Fruit fly (Drosophila melanogaster) whole organism, embryonic: ENCODE data around the gene CG14853.
A peak's percentile ranks its signal among the peaks of the same experiment; 100 is the strongest.

Experiments
- B-H1 ChIP-seq: fragments of 200-800 bp; sonication (Bioruptor generic); IDR thresholded peaks from 3 replicates; pipeline ENCODE4 v1.3.6; 2022; ENCODE audit warnings: missing biosample characterization, missing genetic modification characterization
- CG10267 ChIP-seq: fragments of 200-800 bp; sonication (Bioruptor generic); optimal IDR thresholded peaks from 2 replicates; lab custom pipeline; 2018; ENCODE audit warnings: missing biosample characterization, mild to moderate bottlenecking, missing genetic modification characterization, moderate library complexity
- CG12659 ChIP-seq: fragments of 200-800 bp; sonication (Bioruptor generic); optimal IDR thresholded peaks from 3 replicates; lab custom pipeline; 2017; ENCODE audit warnings: mild to moderate bottlenecking, missing biosample characterization, missing genetic modification reagents, missing genetic modification characterization
- CG13287 ChIP-seq: fragments of 200-800 bp; sonication (Bioruptor generic); IDR thresholded peaks from 2 replicates; pipeline ENCODE4 v1.3.6; 2022; ENCODE audit warnings: missing biosample characterization, missing genetic modification characterization; ENCODE audit not compliant: partially characterized antibody
- CG14667 ChIP-seq: fragments of 200-800 bp; sonication (Bioruptor generic); IDR thresholded peaks from 2 replicates; pipeline ENCODE4 v1.3.6; 2022; ENCODE audit warnings: missing biosample characterization, missing genetic modification characterization
- CG15479 ChIP-seq: fragments of 200-800 bp; sonication (Bioruptor generic); optimal IDR thresholded peaks from 3 replicates; lab custom pipeline; 2019; ENCODE audit warnings: missing biosample characterization, mild to moderate bottlenecking, missing genetic modification characterization, moderate library complexity
- CG15696 ChIP-seq: fragments of 200-800 bp; sonication (Bioruptor generic); optimal IDR thresholded peaks from 2 replicates; lab custom pipeline; 2019; ENCODE audit warnings: missing biosample characterization, mild to moderate bottlenecking, missing genetic modification characterization, moderate library complexity
- CG17328 ChIP-seq: fragments of 200-800 bp; sonication (Bioruptor generic); IDR thresholded peaks from 2 replicates; pipeline ENCODE4 v1.3.6; 2022; ENCODE audit warnings: missing biosample characterization, missing genetic modification characterization
- CG17361 ChIP-seq: fragments of 200-800 bp; sonication (Bioruptor generic); IDR thresholded peaks from 3 replicates; pipeline ENCODE4 v1.3.6; 2022; ENCODE audit warnings: missing biosample characterization, missing genetic modification characterization
- CG18476 ChIP-seq: fragments of 200-800 bp; sonication (Bioruptor generic); optimal IDR thresholded peaks from 2 replicates; lab custom pipeline; 2016; ENCODE audit warnings: missing biosample characterization, mild to moderate bottlenecking, missing genetic modification characterization
- CG18599 ChIP-seq: fragments of 200-800 bp; sonication (Bioruptor generic); optimal IDR thresholded peaks from 3 replicates; lab custom pipeline; 2017; ENCODE audit warnings: missing biosample characterization, missing genetic modification characterization, mild to moderate bottlenecking, moderate library complexity, missing genetic modification reagents
- CG30403 ChIP-seq: fragments of 200-800 bp; sonication (Bioruptor generic); optimal IDR thresholded peaks from 3 replicates; lab custom pipeline; 2016; ENCODE audit warnings: missing biosample characterization, missing genetic modification characterization
- CG34422 ChIP-seq: fragments of 200-800 bp; sonication (Bioruptor generic); IDR thresholded peaks from 3 replicates; pipeline ENCODE4 v1.3.6; 2022; ENCODE audit warnings: missing biosample characterization, missing genetic modification characterization
- CG3847 ChIP-seq: fragments of 200-800 bp; sonication (Bioruptor generic); IDR thresholded peaks from 2 replicates; pipeline ENCODE4 v1.3.6; 2022; ENCODE audit warnings: missing biosample characterization, missing genetic modification characterization
- CG4360 ChIP-seq: fragments of 200-800 bp; sonication (Bioruptor generic); IDR thresholded peaks from 2 replicates; pipeline ENCODE4 v1.3.6; 2022; ENCODE audit warnings: missing biosample characterization, missing genetic modification characterization
- CG4424 ChIP-seq: fragments of 200-800 bp; sonication (Bioruptor generic); optimal IDR thresholded peaks from 3 replicates; lab custom pipeline; 2016; ENCODE audit warnings: missing biosample characterization, missing genetic modification characterization
- CG4730 ChIP-seq: fragments of 200-800 bp; sonication (Bioruptor generic); IDR thresholded peaks from 2 replicates; pipeline ENCODE4 v1.3.6; 2022; ENCODE audit warnings: missing biosample characterization, missing genetic modification characterization
- CG6254 ChIP-seq: fragments of 200-800 bp; sonication (Bioruptor generic); optimal IDR thresholded peaks from 3 replicates; lab custom pipeline; 2017; ENCODE audit warnings: mild to moderate bottlenecking, missing biosample characterization, missing genetic modification reagents, missing genetic modification characterization
- CG6765 ChIP-seq: fragments of 200-800 bp; sonication (Bioruptor generic); optimal IDR thresholded peaks from 3 replicates; lab custom pipeline; 2017; ENCODE audit warnings: missing biosample characterization, mild to moderate bottlenecking, missing genetic modification characterization
- CG7928 ChIP-seq: fragments of 200-800 bp; sonication (Bioruptor generic); optimal IDR thresholded peaks from 2 replicates; lab custom pipeline; 2017; ENCODE audit warnings: missing biosample characterization, mild to moderate bottlenecking, missing genetic modification characterization
- CG8281 ChIP-seq: fragments of 200-800 bp; sonication (Bioruptor generic); optimal IDR thresholded peaks from 2 replicates; lab custom pipeline; 2018; ENCODE audit warnings: missing biosample characterization, mild to moderate bottlenecking, missing genetic modification characterization, moderate library complexity
- CG9215 ChIP-seq: fragments of 200-800 bp; sonication (Bioruptor generic); IDR thresholded peaks from 2 replicates; pipeline ENCODE4 v1.3.6; 2022; ENCODE audit warnings: missing biosample characterization, missing genetic modification characterization
- CG9727 ChIP-seq: fragments of 200-800 bp; sonication (Bioruptor generic); optimal IDR thresholded peaks from 3 replicates; lab custom pipeline; 2017; ENCODE audit warnings: missing biosample characterization, mild to moderate bottlenecking, missing genetic modification characterization
- Dad ChIP-seq: fragments of 200-800 bp; sonication (Bioruptor generic); optimal IDR thresholded peaks from 3 replicates; lab custom pipeline; 2016; ENCODE audit warnings: missing biosample characterization, missing genetic modification characterization
- Dek ChIP-seq: fragments of 200-800 bp; sonication (Bioruptor generic); optimal IDR thresholded peaks from 3 replicates; lab custom pipeline; 2019; ENCODE audit warnings: missing biosample characterization, mild to moderate bottlenecking, missing genetic modification characterization, moderate library complexity
- GATAe ChIP-seq: fragments of 200-800 bp; sonication (Bioruptor generic); conservative IDR thresholded peaks from 2 replicates; pipeline ENCODE4 v1.3.6; 2022; ENCODE audit warnings: missing biosample characterization, missing genetic modification characterization
- Gug ChIP-seq: fragments of 200-800 bp; sonication (Bioruptor generic); IDR thresholded peaks from 4 replicates; pipeline ENCODE4 v1.3.6; 2022; ENCODE audit warnings: missing biosample characterization, missing genetic modification characterization
- HLH4C ChIP-seq: fragments of 200-800 bp; sonication (Bioruptor generic); IDR thresholded peaks from 3 replicates; pipeline ENCODE4 v1.3.6; 2022; ENCODE audit warnings: missing biosample characterization, missing genetic modification characterization; ENCODE audit not compliant: partially characterized antibody
- Hmr ChIP-seq: fragments of 200-800 bp; sonication (Bioruptor generic); optimal IDR thresholded peaks from 3 replicates; lab custom pipeline; 2017; ENCODE audit warnings: mild to moderate bottlenecking, missing biosample characterization, missing genetic modification reagents, missing genetic modification characterization
- Med ChIP-seq: fragments of 200-800 bp; sonication (Bioruptor generic); peaks from one replicate; lab custom pipeline; 2016; ENCODE audit warnings: missing biosample characterization, missing genetic modification characterization, mild to moderate bottlenecking, inconsistent platforms, moderate library complexity
- Rfx ChIP-seq: fragments of 200-800 bp; sonication (Bioruptor generic); IDR thresholded peaks from 2 replicates; pipeline ENCODE4 v1.3.6; 2022; ENCODE audit warnings: missing biosample characterization, missing genetic modification characterization
- Scr ChIP-seq: fragments of 200-800 bp; sonication (Bioruptor generic); IDR thresholded peaks from 2 replicates; pipeline ENCODE4 v1.3.6; 2022; ENCODE audit warnings: missing biosample characterization, missing genetic modification characterization; ENCODE audit not compliant: partially characterized antibody
- bigmax ChIP-seq: fragments of 200-800 bp; sonication (Bioruptor generic); optimal IDR thresholded peaks from 2 replicates; lab custom pipeline; 2018; ENCODE audit warnings: missing biosample characterization, mild to moderate bottlenecking, missing genetic modification characterization
- chinmo ChIP-seq: fragments of 200-800 bp; sonication (Bioruptor generic); IDR thresholded peaks from 4 replicates; pipeline ENCODE4 v1.3.6; 2022; ENCODE audit warnings: missing biosample characterization, missing genetic modification characterization; ENCODE audit not compliant: partially characterized antibody
- dysf ChIP-seq: fragments of 200-800 bp; sonication (Bioruptor generic); IDR thresholded peaks from 3 replicates; pipeline ENCODE4 v1.3.6; 2022; ENCODE audit warnings: missing biosample characterization, missing genetic modification characterization
- gsb ChIP-seq: fragments of 200-800 bp; sonication (Bioruptor generic); IDR thresholded peaks from 2 replicates; pipeline ENCODE4 v1.3.6; 2022; ENCODE audit warnings: missing biosample characterization, missing genetic modification characterization
- jing ChIP-seq: fragments of 200-800 bp; sonication (Bioruptor generic); optimal IDR thresholded peaks from 2 replicates; lab custom pipeline; 2018; ENCODE audit warnings: missing biosample characterization, mild to moderate bottlenecking, missing genetic modification characterization
- lbe ChIP-seq: fragments of 200-800 bp; sonication (Bioruptor generic); optimal IDR thresholded peaks from 2 replicates; lab custom pipeline; 2016; ENCODE audit warnings: missing biosample characterization, mild to moderate bottlenecking, missing genetic modification characterization
- luna ChIP-seq: fragments of 200-800 bp; sonication (Bioruptor generic); optimal IDR thresholded peaks from 2 replicates; lab custom pipeline; 2016; ENCODE audit warnings: missing biosample characterization, missing genetic modification characterization
- nom ChIP-seq: fragments of 200-800 bp; sonication (Bioruptor generic); optimal IDR thresholded peaks from 2 replicates; lab custom pipeline; 2017; ENCODE audit warnings: missing biosample characterization, missing genetic modification characterization, mild to moderate bottlenecking, moderate library complexity, missing genetic modification reagents
- sd ChIP-seq: fragments of 200-800 bp; sonication (Bioruptor generic); optimal IDR thresholded peaks from 3 replicates; lab custom pipeline; 2018; ENCODE audit warnings: missing biosample characterization, mild to moderate bottlenecking, missing genetic modification characterization, moderate library complexity
- so ChIP-seq: fragments of 200-800 bp; sonication (Bioruptor generic); IDR thresholded peaks from 3 replicates; pipeline ENCODE4 v1.3.6; 2022; ENCODE audit warnings: missing biosample characterization, missing genetic modification characterization
- tup ChIP-seq: fragments of 200-800 bp; sonication (Bioruptor generic); optimal IDR thresholded peaks from 2 replicates; lab custom pipeline; 2016; ENCODE audit warnings: missing biosample characterization, mild to moderate bottlenecking, missing genetic modification characterization, moderate library complexity
- wek ChIP-seq: fragments of 200-800 bp; sonication (Bioruptor generic); optimal IDR thresholded peaks from 3 replicates; lab custom pipeline; 2018; ENCODE audit warnings: missing biosample characterization, mild to moderate bottlenecking, missing genetic modification characterization, moderate library complexity
- z ChIP-seq: fragments of 200-800 bp; sonication (Bioruptor generic); IDR thresholded peaks from 3 replicates; pipeline ENCODE4 v1.3.6; 2022; ENCODE audit warnings: missing biosample characterization, missing genetic modification characterization

CG14853 gene

dm6 chr3R:14625215-14626156, 16.0 kb downstream of the CG14853 start, which contains the start of the genes put and His4r (continued):
- TF ChIP-seq CG4424 (GFP tag; lab: Kevin White, UChicago) (peak; percentile 11), CG12659 (GFP tag; lab: Kevin White, UChicago) (peak; percentile 81), nom (GFP tag; lab: Kevin White, UChicago) (peak; percentile 47), CG18476 (GFP tag; lab: Kevin White, UChicago) (no peak), luna (GFP tag; lab: Kevin White, UChicago) (no peak), CG7928 (peak; percentile 87), CG15479 (peak; percentile 46), CG14667 (GFP tag; lab: Robert Waterston, UW) (no peak), CG6765 (GFP tag; lab: Kevin White, UChicago) (peak; percentile 10), so (GFP tag; lab: Robert Waterston, UW) (0 out of 3 replicates have a peak, but pooled peaks have one; percentile 45), Dek (tag; lab: Kevin White, UChicago) (peak; percentile 31), CG10267 (tag; lab: Kevin White, UChicago) (peak; percentile 58), Hmr (GFP tag; lab: Kevin White, UChicago) (peak; percentile 61), CG3847 (peak; percentile 52; the same call in 1 of the 2 replicates), CG30403 (GFP tag; lab: Kevin White, UChicago) (no peak), Dad (GFP tag; lab: Kevin White, UChicago) (no peak), wek (GFP tag; lab: Kevin White, UChicago) (no peak), GATAe (GFP tag; lab: Robert Waterston, UW) (no peak), B-H1 (GFP tag; lab: Robert Waterston, UW) (no peak), CG15696 (no peak), lbe (GFP tag; lab: Kevin White, UChicago) (peak; percentile 28), Scr (GFP tag; lab: Robert Waterston, UW) (peak; percentile 59), gsb (no peak), CG8281 (tag; lab: Kevin White, UChicago) (no peak), CG18599 (GFP tag; lab: Kevin White, UChicago) (peak; percentile 28), HLH4C (GFP tag; lab: Robert Waterston, UW) (peak; percentile 61; the same call in 2 of the 3 replicates)

dm6 chr3R:14626781-14627180, 17.3 kb downstream of the CG14853 start:
- TF ChIP-seq z (GFP tag; lab: Robert Waterston, UW): 0 out of 3 replicates have a peak, but pooled peaks have one; percentile 21
- peak; percentile 49 for TF ChIP-seq CG4360 (GFP tag; lab: Robert Waterston, UW)
- no peak for TF ChIP-seq CG9215 (GFP tag; lab: Robert Waterston, UW)
- no peak for TF ChIP-seq tup

dm6 chr3R:14630119-14630623, 20.7 kb downstream of the CG14853 start, which contains the start of gene Cad88C:
Gene Cad88C, plus strand, starts transcription at chr3R:14630478.
- TF ChIP-seq CG9727 (GFP tag; lab: Kevin White, UChicago) (no peak), bigmax (GFP tag; lab: Kevin White, UChicago) (no peak), CG34422 (GFP tag; lab: Robert Waterston, UW) (0 out of 3 replicates have a peak, but pooled peaks have one; percentile 43), sd (tag; lab: Kevin White, UChicago) (peak; percentile 86), CG17361 (GFP tag; lab: Robert Waterston, UW) (no peak), CG17328 (GFP tag; lab: Robert Waterston, UW) (0 out of 2 replicates have a peak, but pooled peaks have one; percentile 10), Rfx (GFP tag; lab: Robert Waterston, UW) (no peak), chinmo (GFP tag; lab: Robert Waterston, UW) (peak; percentile 77; the same call in 1 of the 4 replicates), CG13287 (GFP tag; lab: Robert Waterston, UW) (0 out of 2 replicates have a peak, but pooled peaks have one; percentile 29), CG4730 (GFP tag; lab: Robert Waterston, UW) (no peak), dysf (GFP tag; lab: Robert Waterston, UW) (0 out of 3 replicates have a peak, but pooled peaks have one; percentile 5), CG6254 (no peak), jing (GFP tag; lab: Kevin White, UChicago) (no peak), Gug (GFP tag; lab: Robert Waterston, UW) (no peak), Med (peak; percentile 56)
